Worm (Caenorhabditis elegans): ENCODE results near the gene ppfr-4.

DNA sequence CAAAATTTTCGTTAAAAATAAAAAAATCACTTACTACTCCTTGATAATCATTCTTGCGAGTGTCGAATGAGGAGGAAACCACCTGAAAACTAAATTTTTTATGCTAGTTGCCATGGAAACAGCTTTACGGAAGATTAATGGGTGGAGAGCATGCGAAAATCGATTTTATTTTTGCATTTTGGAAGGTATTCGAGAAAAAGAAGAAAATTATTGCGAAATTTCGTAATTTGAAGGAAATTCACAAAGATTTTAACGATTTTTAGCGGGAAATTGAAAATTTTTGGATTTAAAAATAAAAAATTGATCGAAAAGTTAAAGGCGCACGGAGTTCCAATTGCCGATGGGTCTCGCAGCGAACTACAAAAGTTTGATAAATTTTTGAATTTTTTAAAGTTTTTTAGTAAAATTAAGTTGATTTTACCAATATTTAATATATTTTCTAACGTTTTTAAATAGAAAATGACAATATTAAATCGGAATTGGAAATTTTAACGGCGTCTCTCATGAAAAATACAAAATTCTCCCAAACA, 44.0 kb upstream of the ppfr-4 start, which contains the start of gene Y54F10AR.1:
- TF ChIP-seq nhr-237 (tag; optimal IDR thresholded peaks at IDR 0.05) (no peak), nhr-11 (tag; optimal IDR thresholded peaks at IDR 0.05) (no peak), ceh-28 (tag; optimal IDR thresholded peaks at IDR 0.05) (no peak), F10B5.3 (tag; optimal IDR thresholded peaks at IDR 0.05) (no peak), ceh-82 (tag; optimal IDR thresholded peaks at IDR 0.05) (no peak), lin-13 (GFP tag; optimal IDR thresholded peaks at IDR 0.05) (no peak), daf-12 (tag; optimal IDR thresholded peaks at IDR 0.05) (no peak), dve-1 (tag; optimal IDR thresholded peaks at IDR 0.05; ENCODE audit: insufficient read depth) (no peak)

Data from whole organism, L4 larva.